Worm (Caenorhabditis elegans) whole organism, mixed stage, embryonic: Measurements from ENCODE around the gene fbxb-119.

Experiments
- M03D4.4 ChIP-seq: sonication (generic microtip); optimal IDR thresholded peaks from 2 replicates; lab custom pipeline; 2017; ENCODE audit warnings: mild to moderate bottlenecking, missing genetic modification characterization, missing compliant biosample characterization
- bed-3 ChIP-seq: fragments of 200-800 bp; sonication (Bioruptor generic); optimal IDR thresholded peaks from 3 replicates; lab custom pipeline; 2018; ENCODE audit warnings: mild to moderate bottlenecking, missing genetic modification characterization, moderate library complexity, missing compliant biosample characterization
- ceh-43 ChIP-seq: fragments of 200-800 bp; sonication (Bioruptor generic); optimal IDR thresholded peaks from 2 replicates; lab custom pipeline; 2018; ENCODE audit warnings: mild to moderate bottlenecking, missing genetic modification characterization, moderate library complexity, missing compliant biosample characterization
- ceh-83 ChIP-seq: fragments of 200-800 bp; sonication (Bioruptor generic); optimal IDR thresholded peaks from 2 replicates; lab custom pipeline; 2018; ENCODE audit warnings: mild to moderate bottlenecking, missing genetic modification characterization, missing compliant biosample characterization
- ces-1 ChIP-seq: fragments of 150-350 bp; optimal IDR thresholded peaks from 2 replicates; lab custom pipeline; 2014; ENCODE audit warnings: missing biosample characterization, missing genetic modification reagents, missing genetic modification characterization
- drap-1 ChIP-seq: fragments of 200-800 bp; sonication (Bioruptor generic); optimal IDR thresholded peaks from 3 replicates; lab custom pipeline; 2018; ENCODE audit warnings: mild to moderate bottlenecking, missing genetic modification characterization, missing compliant biosample characterization
- elt-3 ChIP-seq: fragments of 150-350 bp; optimal IDR thresholded peaks from 2 replicates; lab custom pipeline; 2014; ENCODE audit warnings: missing biosample characterization, missing genetic modification characterization
- flh-1 ChIP-seq: fragments of 200-800 bp; sonication (Bioruptor generic); optimal IDR thresholded peaks from 2 replicates; lab custom pipeline; 2018; ENCODE audit warnings: mild to moderate bottlenecking, missing genetic modification characterization, moderate library complexity, missing compliant biosample characterization
- ham-2 ChIP-seq: fragments of 200-800 bp; sonication (Bioruptor generic); optimal IDR thresholded peaks from 2 replicates; lab custom pipeline; 2018; ENCODE audit warnings: mild to moderate bottlenecking, missing genetic modification characterization, missing compliant biosample characterization
- hlh-1 ChIP-seq: fragments of 150-350 bp; optimal IDR thresholded peaks from 2 replicates; lab custom pipeline; 2014; ENCODE audit warnings: missing biosample characterization, missing genetic modification reagents, missing genetic modification characterization
- lin-32 ChIP-seq: fragments of 200-800 bp; sonication (Bioruptor generic); optimal IDR thresholded peaks from 2 replicates; lab custom pipeline; 2018; ENCODE audit warnings: mild to moderate bottlenecking, missing genetic modification characterization, missing compliant biosample characterization
- mab-5 ChIP-seq: fragments of 150-350 bp; optimal IDR thresholded peaks from 2 replicates; lab custom pipeline; 2014; ENCODE audit warnings: missing biosample characterization, missing genetic modification characterization
- mep-1 ChIP-seq: fragments of 150-350 bp; optimal IDR thresholded peaks from 2 replicates; lab custom pipeline; 2017; ENCODE audit warnings: missing biosample characterization, missing genetic modification reagents, missing genetic modification characterization, inconsistent platforms
- mls-2 ChIP-seq: sonication (generic microtip); optimal IDR thresholded peaks from 2 replicates; lab custom pipeline; 2016; ENCODE audit warnings: mild to moderate bottlenecking, missing genetic modification characterization, moderate library complexity, missing compliant biosample characterization
- nhr-2 ChIP-seq: fragments of 150-350 bp; optimal IDR thresholded peaks from 2 replicates; lab custom pipeline; 2014; ENCODE audit warnings: missing biosample characterization, missing genetic modification characterization
- nhr-28 ChIP-seq: fragments of 150-350 bp; optimal IDR thresholded peaks from 2 replicates; lab custom pipeline; 2014; ENCODE audit warnings: missing biosample characterization, missing genetic modification characterization
- nhr-76 ChIP-seq: sonication (generic microtip); optimal IDR thresholded peaks from 2 replicates; lab custom pipeline; 2017; ENCODE audit warnings: missing biosample characterization, missing genetic modification characterization
- sem-2 ChIP-seq: fragments of 200-800 bp; sonication (Bioruptor generic); optimal IDR thresholded peaks from 2 replicates; lab custom pipeline; 2018; ENCODE audit warnings: mild to moderate bottlenecking, missing genetic modification characterization, missing compliant biosample characterization
- snpc-4 ChIP-seq: fragments of 150-350 bp; optimal IDR thresholded peaks from 2 replicates; lab custom pipeline; 2014; ENCODE audit warnings: missing biosample characterization, missing genetic modification characterization

fbxb-119 gene

DNA sequence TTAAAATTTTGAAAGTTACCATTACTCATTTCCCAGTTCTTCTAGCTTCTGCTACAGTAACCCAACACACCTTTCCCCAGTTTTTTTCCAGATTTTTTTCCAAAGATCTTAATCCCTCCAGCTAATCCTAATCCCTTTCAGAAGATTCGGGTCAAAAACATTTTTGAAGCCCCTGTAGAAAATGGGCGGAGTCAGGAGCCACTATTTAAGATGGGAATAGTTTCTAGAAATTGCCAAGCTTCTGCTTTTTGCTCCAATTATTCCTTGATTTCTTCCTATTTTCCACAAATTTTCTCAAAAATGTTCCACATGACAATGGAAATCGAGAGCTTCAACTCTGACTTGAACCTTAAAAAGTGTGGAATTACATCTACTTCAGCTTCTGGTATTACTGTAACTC, 46.1 kb downstream of the fbxb-119 start, which contains the start of gene C08E8.9:
Gene C08E8.9, plus strand, starts transcription at position 301 of the 400 bp plus-strand sequence.
- TF ChIP-seq hlh-1 (tag; lab: Kevin White, UChicago) (no peak), drap-1 (no peak), mep-1 (tag; lab: Kevin White, UChicago) (no peak), ham-2 (GFP tag; lab: Kevin White, UChicago) (no peak), sem-2 (GFP tag; lab: Kevin White, UChicago) (no peak), ceh-43 (GFP tag; lab: Kevin White, UChicago) (no peak), ceh-83 (GFP tag; lab: Kevin White, UChicago) (no peak), ces-1 (GFP tag; lab: Kevin White, UChicago) (no peak), flh-1 (GFP tag; lab: Kevin White, UChicago) (no peak), nhr-28 (tag; lab: Kevin White, UChicago) (no peak), mls-2 (no peak), mab-5 (tag; lab: Kevin White, UChicago) (no peak), lin-32 (GFP tag; lab: Kevin White, UChicago) (no peak)
- TF ChIP-seq, all 35 proteins: peak for 0

DNA sequence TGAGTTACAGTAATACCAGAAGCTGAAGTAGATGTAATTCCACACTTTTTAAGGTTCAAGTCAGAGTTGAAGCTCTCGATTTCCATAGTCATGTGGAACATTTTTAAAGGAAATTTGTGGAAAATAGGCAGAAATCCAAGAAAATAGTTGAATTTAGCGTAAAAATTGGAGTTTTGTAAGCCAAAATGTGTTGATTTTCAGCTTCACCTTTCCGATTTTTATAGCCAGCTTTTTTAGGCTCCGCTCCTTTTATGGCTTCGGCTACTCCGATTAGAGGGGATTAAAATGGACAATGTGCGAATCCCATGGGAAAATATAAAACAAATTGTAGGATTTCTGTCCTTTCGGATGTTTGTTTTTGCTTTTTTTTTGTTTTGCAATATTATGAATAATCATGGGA, 49.9 kb downstream of the fbxb-119 start, which contains the start of gene C08E8.6:
Gene C08E8.6, minus strand, starts transcription at position 101 of the 400 bp plus-strand sequence.
- TF ChIP-seq snpc-4 (tag; lab: Kevin White, UChicago) (no peak), mls-2 (no peak), ceh-83 (GFP tag; lab: Kevin White, UChicago) (no peak), nhr-76 (tag; lab: Kevin White, UChicago) (no peak), lin-32 (GFP tag; lab: Kevin White, UChicago) (no peak), bed-3 (no peak), elt-3 (tag; lab: Kevin White, UChicago) (no peak), flh-1 (GFP tag; lab: Kevin White, UChicago) (no peak), nhr-2 (tag; lab: Kevin White, UChicago) (no peak), M03D4.4 (no peak)
